Worm (Caenorhabditis elegans) whole organism, L3 larva: ENCODE measurements around the gene sma-6.

ENCODE experiments used
- R02D3.7 ChIP-seq: fragments of 150-350 bp; optimal IDR thresholded peaks from 2 replicates; lab custom pipeline; 2014; ENCODE audit warnings: missing biosample characterization, missing genetic modification characterization
- elt-2 ChIP-seq: sonication (generic microtip); optimal IDR thresholded peaks from 2 replicates; lab custom pipeline; 2016; ENCODE audit warnings: missing genetic modification reagents, mild to moderate bottlenecking, missing genetic modification characterization, missing compliant biosample characterization
- lin-39 ChIP-seq: fragments of 150-350 bp; optimal IDR thresholded peaks from 2 replicates; lab custom pipeline; 2018; ENCODE audit warnings: missing biosample characterization, missing genetic modification reagents, missing genetic modification characterization
- mdl-1 ChIP-seq: fragments of 150-350 bp; optimal IDR thresholded peaks from 2 replicates; lab custom pipeline; 2014; ENCODE audit warnings: missing biosample characterization, missing genetic modification characterization
- nhr-23 ChIP-seq: fragments of 150-350 bp; optimal IDR thresholded peaks from 2 replicates; lab custom pipeline; 2014; ENCODE audit warnings: missing biosample characterization, missing genetic modification reagents, missing genetic modification characterization
- nhr-237 ChIP-seq: fragments of 150-350 bp; optimal IDR thresholded peaks from 2 replicates; lab custom pipeline; 2014; ENCODE audit warnings: missing biosample characterization, missing genetic modification characterization
- nhr-28 ChIP-seq: fragments of 150-350 bp; optimal IDR thresholded peaks from 2 replicates; lab custom pipeline; 2014; ENCODE audit warnings: missing biosample characterization, missing genetic modification characterization
- nhr-43 ChIP-seq: sonication (generic microtip); optimal IDR thresholded peaks from 2 replicates; lab custom pipeline; 2016; ENCODE audit warnings: mild to moderate bottlenecking, missing genetic modification characterization, missing compliant biosample characterization; ENCODE audit not compliant: poor library complexity, severe bottlenecking
- nhr-76 ChIP-seq: fragments of 150-350 bp; sonication (generic microtip); optimal IDR thresholded peaks from 5 replicates; lab custom pipeline; 2014; ENCODE audit warnings: missing biosample characterization, missing genetic modification characterization
- snpc-4 ChIP-seq: fragments of 150-350 bp; optimal IDR thresholded peaks from 2 replicates; lab custom pipeline; 2014; ENCODE audit warnings: missing biosample characterization, missing genetic modification characterization
- unc-62 ChIP-seq: fragments of 150-350 bp; sonication (generic microtip); optimal IDR thresholded peaks from 4 replicates; lab custom pipeline; 2014; ENCODE audit warnings: missing biosample characterization, missing genetic modification reagents, missing genetic modification characterization

ce11 chrII:6334745-6335260 is 10.5 kb downstream of the sma-6 start:
- no peak for TF ChIP-seq lin-39 (tag; lab: Kevin White, UChicago)
- no peak for TF ChIP-seq nhr-76
- no peak for TF ChIP-seq nhr-28
- TF ChIP-seq mdl-1 (tag; lab: Kevin White, UChicago), result no peak
- no peak for TF ChIP-seq nhr-23 (tag; lab: Kevin White, UChicago)
- TF ChIP-seq snpc-4 (tag; lab: Kevin White, UChicago), result no peak
- TF ChIP-seq elt-2 (tag; lab: Kevin White, UChicago), result peak; percentile 64
- no peak for TF ChIP-seq R02D3.7 (tag; lab: Kevin White, UChicago)
- TF ChIP-seq nhr-43 (tag; lab: Kevin White, UChicago), result no peak
- TF ChIP-seq unc-62, result no peak
- no peak for TF ChIP-seq nhr-237 (tag; lab: Kevin White, UChicago)
